Worm (Caenorhabditis elegans): ENCODE data around the gene cylc-1.
"Not testable (repeated sequence)": the region's sequence is repeated elsewhere in the genome, so short reads cannot be mapped to it uniquely, and the experiment has no call there.

The cylc-1 gene

DNA sequence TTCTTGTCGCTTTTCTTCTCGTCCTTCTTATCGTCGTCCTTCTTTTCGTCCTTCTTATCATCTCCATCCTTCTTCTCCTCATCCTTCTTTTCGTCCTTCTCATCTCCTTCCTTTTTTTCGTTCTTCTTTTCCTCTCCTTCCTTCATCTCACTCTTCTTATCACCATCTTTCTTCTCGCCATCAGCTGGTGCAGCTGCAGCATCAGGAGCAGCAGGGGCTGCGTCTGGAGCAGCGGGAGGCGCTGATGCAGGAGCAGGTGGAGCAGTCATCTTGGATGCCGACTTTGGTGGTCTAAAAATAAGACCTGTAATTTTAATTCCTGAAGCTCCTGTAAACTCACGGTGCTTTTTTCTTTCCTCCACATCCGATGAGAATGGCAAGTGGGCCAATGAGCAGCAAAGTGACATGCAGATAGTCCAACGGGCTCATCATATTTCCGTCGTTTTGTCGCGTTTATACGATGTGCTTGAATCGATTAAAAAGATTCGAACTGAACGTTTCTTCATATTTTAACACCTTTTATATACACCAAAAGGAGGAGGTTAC lies at the start of gene cylc-1:
Gene cylc-1, minus strand, starts transcription at position 496 of the 546 bp plus-strand sequence.
- TF ChIP-seq set-16 (GFP tag; IDR thresholded peaks at IDR 0.05) (peak; percentile 82), F26F4.8 (GFP tag; conservative IDR thresholded peaks at IDR 0.05) (0 out of 2 replicates have a peak, but pooled peaks have one; percentile 13), arid-1 (GFP tag; conservative IDR thresholded peaks at IDR 0.05) (0 out of 2 replicates have a peak, but pooled peaks have one; percentile 12), pha-4 (GFP tag; IDR thresholded peaks at IDR 0.05) (peak; percentile 29; the same call in 1 of the 2 replicates)
- TF ChIP-seq pha-4 (tag; optimal IDR thresholded peaks at IDR 0.05) = not testable (repeated sequence)

DNA sequence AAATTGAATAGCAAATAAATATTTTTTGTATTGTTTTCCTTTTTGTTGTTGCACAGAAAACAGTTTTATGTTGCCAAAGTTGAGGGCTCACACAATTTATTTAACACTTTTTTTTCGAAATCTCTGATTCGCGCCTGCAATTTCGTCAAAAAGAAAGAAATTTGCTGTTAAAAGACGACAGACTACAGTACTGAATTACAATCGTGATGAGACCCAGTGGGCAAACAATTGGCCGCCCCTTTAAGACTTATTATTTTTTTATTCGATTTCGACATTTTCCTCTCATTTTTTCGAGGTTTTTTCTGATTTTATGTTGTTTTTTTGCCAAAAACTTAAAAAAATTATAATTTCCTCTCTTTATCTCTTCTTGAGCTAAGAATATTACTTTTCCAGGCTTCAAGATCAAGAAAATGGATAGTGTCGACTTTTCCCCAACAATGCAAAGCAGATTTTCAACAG lies 48.6 kb upstream of the cylc-1 start, which contains the start of gene slfl-4:
Gene slfl-4, plus strand, starts transcription at position 409 of the 459 bp plus-strand sequence.
- no peak for TF ChIP-seq ama-1 (optimal IDR thresholded peaks at IDR 0.05)
- no peak for TF ChIP-seq T20F7.1 (GFP tag; optimal IDR thresholded peaks at IDR 0.05)
- no peak for TF ChIP-seq dmd-8 (GFP tag; IDR thresholded peaks at IDR 0.05)
- TF ChIP-seq ZK546.5 (tag; optimal IDR thresholded peaks at IDR 0.05) = no peak
- no peak for TF ChIP-seq nhr-10 (tag; optimal IDR thresholded peaks at IDR 0.05)
- TF ChIP-seq ceh-32 (tag; optimal IDR thresholded peaks at IDR 0.05; ENCODE audit: poor library complexity) = no peak
- TF ChIP-seq pqm-1 (tag; optimal IDR thresholded peaks at IDR 0.05) = no peak
- no peak for TF ChIP-seq aly-2 (tag; optimal IDR thresholded peaks at IDR 0.05)
- no peak for TF ChIP-seq Y75B8A.6 (GFP tag; IDR thresholded peaks at IDR 0.05)
- TF ChIP-seq lsy-2 (tag; optimal IDR thresholded peaks at IDR 0.05) = no peak

DNA sequence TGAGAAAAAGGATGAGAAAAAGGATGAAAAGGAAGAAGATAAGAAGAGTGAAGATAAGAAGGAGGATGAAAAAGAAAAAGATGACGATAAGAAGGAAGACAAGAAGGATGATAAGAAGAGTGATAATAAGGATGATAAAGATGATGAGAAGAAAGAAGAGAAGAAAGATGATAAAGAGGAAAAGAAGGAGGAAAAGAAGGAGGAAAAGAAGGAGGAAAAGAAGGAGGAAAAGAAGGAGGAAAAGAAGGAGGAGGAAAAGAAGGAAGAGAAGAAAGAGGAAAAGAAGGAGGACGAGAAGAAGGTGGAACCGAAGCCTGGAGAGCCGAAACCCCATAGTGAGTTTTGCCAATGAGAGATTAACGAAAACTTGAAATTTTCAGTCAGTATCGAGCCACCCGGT lies 47.8 kb upstream of the cylc-1 start:
- TF ChIP-seq set-16 (GFP tag; IDR thresholded peaks at IDR 0.05) (peak; percentile 60; the same call in 1 of the 2 replicates), F44E2.7 (GFP tag; IDR thresholded peaks at IDR 0.05) (no peak), unc-62 (GFP tag; optimal IDR thresholded peaks at IDR 0.05 in 1 of 2) (peak in 1 of 2 experiments; percentile 54), unc-62 (tag; optimal IDR thresholded peaks at IDR 0.05) (no peak)

DNA sequence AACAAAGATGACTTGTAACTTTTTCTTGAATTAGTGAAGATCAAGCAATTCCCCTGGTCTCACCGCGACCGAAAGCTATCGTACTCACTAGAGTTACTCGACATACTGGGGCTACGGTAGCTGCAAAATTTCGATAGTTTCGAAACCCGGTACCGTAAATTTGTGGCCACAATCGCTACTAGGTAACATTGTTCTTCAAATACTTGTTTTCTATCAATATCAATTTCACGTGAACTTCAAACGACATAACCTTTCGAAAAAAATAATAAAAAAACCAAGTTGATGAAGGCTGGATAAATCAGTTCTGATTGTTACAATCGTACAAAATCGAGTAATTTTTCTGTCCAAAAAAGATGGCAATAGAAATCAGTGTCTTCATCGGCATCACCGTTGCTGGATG lies 46.9 kb upstream of the cylc-1 start, which contains the start of gene F36H12.3:
Gene F36H12.3, plus strand, starts transcription at position 301 of the 400 bp plus-strand sequence.
- TF ChIP-seq mdl-1 (tag; optimal IDR thresholded peaks at IDR 0.05) (no peak), unc-62 (GFP tag; optimal IDR thresholded peaks at IDR 0.05 in 1 of 2) (peak in 1 of 2 experiments; percentile 65), unc-62 (tag; optimal IDR thresholded peaks at IDR 0.05) (no peak)

DNA sequence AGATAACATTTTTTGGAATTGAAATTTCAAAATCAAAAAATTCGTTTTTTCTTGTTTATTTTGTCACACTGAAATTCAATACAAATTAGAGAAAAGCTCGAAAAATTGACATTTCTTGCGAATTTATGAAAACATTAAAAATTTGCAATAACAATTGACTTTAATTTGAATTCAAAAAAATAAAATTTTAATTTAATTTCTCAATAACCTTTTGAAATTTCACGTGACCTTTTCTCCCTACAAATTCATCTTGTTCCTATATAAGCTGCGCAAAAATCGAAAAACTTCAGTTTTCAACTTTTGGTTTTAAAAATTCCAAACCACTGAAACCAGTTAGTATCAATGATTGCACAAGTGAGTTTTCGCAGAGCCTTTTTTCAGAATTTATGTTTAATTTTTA lies 43.2 kb upstream of the cylc-1 start, which contains the start of gene F36H12.4:
Gene F36H12.4, plus strand, starts transcription at position 301 of the 400 bp plus-strand sequence.
- TF ChIP-seq php-3 (GFP tag; IDR thresholded peaks at IDR 0.05) (no peak), F10B5.3 (tag; optimal IDR thresholded peaks at IDR 0.05) (no peak), ama-1 (optimal IDR thresholded peaks at IDR 0.05) (no peak), Y75B8A.6 (GFP tag; IDR thresholded peaks at IDR 0.05) (no peak), madf-9 (GFP tag; conservative IDR thresholded peaks at IDR 0.05) (no peak), aly-2 (tag; optimal IDR thresholded peaks at IDR 0.05) (no peak), egl-27 (tag; optimal IDR thresholded peaks at IDR 0.05) (no peak), rbr-2 (tag; optimal IDR thresholded peaks at IDR 0.05) (no peak), snpc-1.2 (GFP tag; IDR thresholded peaks at IDR 0.05) (no peak), ztf-7 (tag; optimal IDR thresholded peaks at IDR 0.05) (no peak)

DNA sequence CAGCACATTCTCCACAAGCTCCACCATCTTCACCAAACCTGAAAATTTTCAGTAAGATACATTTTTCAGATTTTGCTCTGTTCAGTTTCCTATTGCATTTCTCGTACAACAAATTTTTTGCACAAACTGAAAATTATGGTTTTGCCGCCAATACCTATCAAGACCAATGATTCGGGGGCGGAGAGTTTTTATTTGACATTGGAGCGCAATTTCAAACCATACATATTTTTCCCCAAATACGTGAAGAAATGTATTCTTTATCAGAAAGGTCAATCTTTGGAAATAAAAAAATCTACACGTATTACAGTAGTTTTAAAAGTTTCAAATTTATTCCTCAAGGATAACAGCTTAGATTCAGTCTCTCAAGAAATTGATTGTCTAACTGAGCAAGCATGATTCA lies 40.9 kb upstream of the cylc-1 start, which contains the start of gene F36H12.5:
Gene F36H12.5, plus strand, starts transcription at position 301 of the 400 bp plus-strand sequence.
- no peak for TF ChIP-seq ctbp-1 (GFP tag; IDR thresholded peaks at IDR 0.05)

DNA sequence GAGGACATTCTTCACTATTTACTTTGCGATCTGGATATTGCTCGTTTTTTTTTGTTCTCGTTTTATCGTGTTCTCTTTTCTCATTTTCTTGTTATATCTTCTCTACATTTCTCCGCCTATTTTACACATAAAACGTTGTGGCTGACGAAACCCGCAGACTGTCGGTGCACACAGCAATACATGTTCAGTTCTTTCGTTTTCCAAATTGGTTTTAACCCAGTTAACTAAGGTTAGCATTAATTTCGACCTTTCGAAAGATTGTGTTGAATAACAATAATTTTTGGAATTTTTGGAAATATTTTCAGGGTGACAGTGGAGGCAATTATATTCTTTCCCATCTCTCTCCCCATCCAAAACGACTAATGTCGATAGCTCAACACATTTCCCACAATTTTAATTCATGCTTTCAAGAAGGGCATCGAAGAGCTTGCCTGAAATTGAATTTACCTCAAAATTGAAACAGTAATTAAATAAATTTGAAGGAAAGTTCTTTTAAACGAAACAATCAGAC lies 39.2 kb upstream of the cylc-1 start:
- TF ChIP-seq F49E8.2 (tag; optimal IDR thresholded peaks at IDR 0.05; ENCODE audit: borderline replicate concordance) (peak; percentile 56), T26A8.4 (GFP tag; IDR thresholded peaks at IDR 0.05) (peak; percentile 77), snpc-1.2 (GFP tag; IDR thresholded peaks at IDR 0.05) (peak; percentile 97), lin-38 (GFP tag; IDR thresholded peaks at IDR 0.05) (peak; percentile 60), unc-62 (GFP tag; optimal IDR thresholded peaks at IDR 0.05 in 1 of 2) (peak in 1 of 2 experiments; percentile 31), mdt-29 (GFP tag; IDR thresholded peaks at IDR 0.05) (peak; percentile 72), ama-1 (optimal IDR thresholded peaks at IDR 0.05) (peak; percentile 32), Y105C5A.15 (GFP tag; IDR thresholded peaks at IDR 0.05) (0 out of 2 replicates have a peak, but pooled peaks have one; percentile 25), F44E2.7 (GFP tag; IDR thresholded peaks at IDR 0.05) (0 out of 2 replicates have a peak, but pooled peaks have one; percentile 30), arid-1 (GFP tag; conservative IDR thresholded peaks at IDR 0.05) (0 out of 2 replicates have a peak, but pooled peaks have one; percentile 28), aha-1 (tag) (peak; percentile 57), Y48G9A.11 (GFP tag; IDR thresholded peaks at IDR 0.05) (peak; percentile 30; the same call in 1 of the 2 replicates), ceh-44 (GFP tag; IDR thresholded peaks at IDR 0.05) (0 out of 2 replicates have a peak, but pooled peaks have one; percentile 35)
- TF ChIP-seq unc-62 (tag; optimal IDR thresholded peaks at IDR 0.05) = not testable (repeated sequence)

All from whole organism, L4 larva.